Fruit fly (Drosophila melanogaster) whole organism, embryonic: Measurements from ENCODE around the gene CG32650.

Experiments
- CG12744 ChIP-seq: fragments of 200-800 bp; sonication (Bioruptor generic); optimal IDR thresholded peaks from 2 replicates; lab custom pipeline; 2016; ENCODE audit warnings: missing biosample characterization, missing genetic modification characterization
- CG43689 ChIP-seq: fragments of 200-800 bp; sonication (Bioruptor generic); IDR thresholded peaks from 2 replicates; pipeline ENCODE4 v1.3.6; 2022; ENCODE audit warnings: missing biosample characterization, missing genetic modification characterization
- CG7271 ChIP-seq: fragments of 200-800 bp; sonication (Bioruptor generic); optimal IDR thresholded peaks from 2 replicates; lab custom pipeline; 2018; ENCODE audit warnings: missing biosample characterization, mild to moderate bottlenecking, missing genetic modification characterization, moderate library complexity
- Chrac-16 ChIP-seq: fragments of 200-800 bp; sonication (Bioruptor generic); optimal IDR thresholded peaks from 3 replicates; lab custom pipeline; 2016; ENCODE audit warnings: missing biosample characterization, missing genetic modification characterization
- HLH54F ChIP-seq: fragments of 200-800 bp; sonication (Bioruptor generic); optimal IDR thresholded peaks from 3 replicates; lab custom pipeline; 2016; ENCODE audit warnings: missing biosample characterization, missing genetic modification characterization
- Six4 ChIP-seq: fragments of 200-800 bp; sonication (Bioruptor generic); optimal IDR thresholded peaks from 2 replicates; lab custom pipeline; 2016; ENCODE audit warnings: missing biosample characterization, missing genetic modification characterization
- dati ChIP-seq: fragments of 200-800 bp; sonication (Bioruptor generic); IDR thresholded peaks from 2 replicates; pipeline ENCODE4 v1.3.6; 2022; ENCODE audit warnings: missing biosample characterization, missing genetic modification characterization
- slou ChIP-seq: fragments of 200-800 bp; sonication (Bioruptor generic); optimal IDR thresholded peaks from 3 replicates; lab custom pipeline; 2016; ENCODE audit warnings: missing biosample characterization, missing genetic modification characterization
- unc-4 ChIP-seq: fragments of 200-800 bp; sonication (Bioruptor generic); IDR thresholded peaks from 2 replicates; pipeline ENCODE4 v1.3.6; 2022; ENCODE audit warnings: missing biosample characterization, missing genetic modification characterization; ENCODE audit not compliant: partially characterized antibody
- wor ChIP-seq: fragments of 200-800 bp; sonication (Bioruptor generic); IDR thresholded peaks from 2 replicates; pipeline ENCODE4 v1.3.6; 2022; ENCODE audit warnings: missing biosample characterization, missing genetic modification characterization

DNA sequence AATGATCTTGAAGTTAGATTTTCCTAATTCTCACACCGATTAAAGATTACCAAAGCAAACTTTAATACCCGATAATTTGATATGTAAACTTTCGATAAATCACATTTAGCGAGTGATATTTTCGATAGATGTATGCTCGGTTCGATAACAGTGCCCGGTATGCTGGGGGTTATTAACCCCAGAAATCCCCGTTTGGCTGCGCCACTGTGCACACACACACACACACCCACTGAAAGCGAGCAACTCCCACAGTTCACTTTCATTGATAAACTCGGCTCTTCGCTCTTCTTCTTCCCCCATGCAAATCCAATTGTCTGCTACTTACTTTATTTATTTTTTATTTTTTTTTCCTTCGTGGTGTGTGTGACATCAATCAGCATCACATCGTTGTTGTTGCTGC lies 2.1 kb downstream of the CG32650 start:
- TF ChIP-seq wor (GFP tag; lab: Robert Waterston, UW) (no peak), Chrac-16 (no peak), Six4 (GFP tag; lab: Kevin White, UChicago) (no peak), CG7271 (tag; lab: Kevin White, UChicago) (no peak), CG12744 (GFP tag; lab: Kevin White, UChicago) (no peak), CG43689 (GFP tag; lab: Robert Waterston, UW) (no peak), dati (GFP tag; lab: Robert Waterston, UW) (no peak), slou (GFP tag; lab: Kevin White, UChicago) (no peak), unc-4 (no peak), HLH54F (GFP tag; lab: Kevin White, UChicago) (no peak)
